Worm (Caenorhabditis elegans) whole organism, L2 larva: ENCODE measurements around the gene F10E9.4.

Source experiments
- aly-2 ChIP-seq: fragments of 150-350 bp; optimal IDR thresholded peaks from 2 replicates; lab custom pipeline; 2014; ENCODE audit warnings: missing biosample characterization, missing genetic modification characterization
- ama-1 ChIP-seq: fragments of 150-350 bp; optimal IDR thresholded peaks from 2 replicates; lab custom pipeline; 2018; ENCODE audit warnings: inconsistent platforms
- elt-1 ChIP-seq: fragments of 150-350 bp; optimal IDR thresholded peaks from 2 replicates; lab custom pipeline; 2014; ENCODE audit warnings: missing biosample characterization, missing genetic modification characterization
- elt-3 ChIP-seq: sonication (generic microtip); optimal IDR thresholded peaks from 2 replicates; lab custom pipeline; 2017; ENCODE audit warnings: missing biosample characterization, missing genetic modification characterization
- lin-39 ChIP-seq: fragments of 150-350 bp; optimal IDR thresholded peaks from 2 replicates; lab custom pipeline; 2014; ENCODE audit warnings: missing biosample characterization, missing genetic modification reagents, missing genetic modification characterization
- lsy-2 ChIP-seq, 2 experiments: fragments of 150-350 bp in 1 of 2; sonication (generic microtip) in 1 of 2; optimal IDR thresholded peaks; 2 replicates each; lab custom pipeline; 2014 to 2017; ENCODE audit warnings: missing biosample characterization in 2 of 2, missing genetic modification characterization in 2 of 2
- mdl-1 ChIP-seq, 2 experiments: fragments of 150-350 bp in 1 of 2; sonication (generic microtip) in 1 of 2; optimal IDR thresholded peaks; 2 replicates each; lab custom pipeline; 2017; ENCODE audit warnings: missing biosample characterization in 2 of 2, missing genetic modification characterization in 2 of 2
- nhr-23 ChIP-seq: fragments of 150-350 bp; optimal IDR thresholded peaks from 2 replicates; lab custom pipeline; 2014; ENCODE audit warnings: missing biosample characterization, missing genetic modification reagents, missing genetic modification characterization
- nhr-237 ChIP-seq: fragments of 150-350 bp; optimal IDR thresholded peaks from 2 replicates; lab custom pipeline; 2014; ENCODE audit warnings: missing biosample characterization, missing genetic modification characterization
- sma-9 ChIP-seq, 2 experiments: fragments of 150-350 bp in 1 of 2; sonication (generic microtip) in 1 of 2; optimal IDR thresholded peaks; 2 replicates each; lab custom pipeline; 2014 to 2016; ENCODE audit warnings: missing genetic modification characterization in 2 of 2, mild to moderate bottlenecking in 1 of 2, missing biosample characterization in 1 of 2, missing compliant biosample characterization in 1 of 2, missing genetic modification reagents in 1 of 2, moderate library complexity in 1 of 2
- snpc-4 ChIP-seq: fragments of 150-350 bp; optimal IDR thresholded peaks from 2 replicates; lab custom pipeline; 2014; ENCODE audit warnings: missing biosample characterization, missing genetic modification characterization
- unc-39 ChIP-seq: fragments of 150-350 bp; optimal IDR thresholded peaks from 2 replicates; lab custom pipeline; 2014; ENCODE audit warnings: missing biosample characterization, missing genetic modification characterization
- unc-62 ChIP-seq: fragments of 150-350 bp; optimal IDR thresholded peaks from 2 replicates; lab custom pipeline; 2014; ENCODE audit warnings: missing biosample characterization, missing genetic modification reagents, missing genetic modification characterization
- ztf-11 ChIP-seq: sonication (generic microtip); optimal IDR thresholded peaks from 2 replicates; lab custom pipeline; 2017; ENCODE audit warnings: missing biosample characterization, missing genetic modification characterization

- TF ChIP-seq nhr-23 = no peak
- no peak for TF ChIP-seq mdl-1 (tag; optimal IDR thresholded peaks at IDR 0.05; lab: Kevin White, UChicago)
- TF ChIP-seq unc-39 (tag; lab: Kevin White, UChicago) = no peak
- TF ChIP-seq nhr-237 (tag; lab: Kevin White, UChicago) = no peak
- no peak for TF ChIP-seq lsy-2 (tag; optimal IDR thresholded peaks at IDR 0.05; lab: Kevin White, UChicago)
- TF ChIP-seq ztf-11 = no peak
- no peak for TF ChIP-seq aly-2 (tag; lab: Kevin White, UChicago)
- TF ChIP-seq unc-62 (GFP tag; lab: Kevin White, UChicago) = no peak
- no peak for TF ChIP-seq lin-39
- no peak for TF ChIP-seq sma-9 (GFP tag; optimal IDR thresholded peaks at IDR 0.05; lab: Kevin White, UChicago)
- no peak for TF ChIP-seq sma-9 (tag; optimal IDR thresholded peaks at IDR 0.05; lab: Kevin White, UChicago)
- TF ChIP-seq elt-3 (tag; lab: Kevin White, UChicago) = no peak
- TF ChIP-seq ama-1 (lab: Kevin White, UChicago) = no peak
- no peak for TF ChIP-seq snpc-4 (tag; lab: Kevin White, UChicago)
- no peak for TF ChIP-seq elt-1 (tag; lab: Kevin White, UChicago)
These were observed 10.0 kb upstream of the F10E9.4 start for ce11 chrIII:8298216-8298920.
